Worm (Caenorhabditis elegans): ENCODE data around the gene nlp-46.
A peak's percentile ranks its signal among the peaks of the same experiment; 100 is the strongest.

- TF ChIP-seq unc-62 (GFP tag; optimal IDR thresholded peaks at IDR 0.05) (peak; percentile 61), nhr-120 (GFP tag; IDR thresholded peaks at IDR 0.05) (no peak), tbp1 (GFP tag; optimal IDR thresholded peaks at IDR 0.05) (no peak), nhr-80 (tag; optimal IDR thresholded peaks at IDR 0.05) (peak; percentile 82), snpc-1.1 (tag; optimal IDR thresholded peaks at IDR 0.05; ENCODE audit: insufficient read depth) (no peak), lag-1 (GFP tag; IDR thresholded peaks at IDR 0.05) (no peak), dpl-1 (GFP tag; optimal IDR thresholded peaks at IDR 0.05) (no peak), nfya-1 (tag; optimal IDR thresholded peaks at IDR 0.05; ENCODE audit: borderline replicate concordance, insufficient read depth) (no peak)
These were observed 6.7 kb upstream of the nlp-46 start, which contains the start of the genes T28H10.2 and lgmn-1 for ce11 chrV:12512773-12513172.
